Worm (Caenorhabditis elegans) whole organism, L4 larva: ENCODE measurements around the gene ubq-2.
A peak's percentile ranks its signal among the peaks of the same experiment; 100 is the strongest.

ENCODE experiments used
- F10B5.3 ChIP-seq: sonication (generic microtip); optimal IDR thresholded peaks from 2 replicates; lab custom pipeline; 2016; ENCODE audit warnings: mild to moderate bottlenecking, missing genetic modification characterization, missing compliant biosample characterization
- F26F4.8 ChIP-seq: fragments of 200-800 bp; sonication (Bioruptor generic); conservative IDR thresholded peaks from 2 replicates; pipeline ENCODE4 v1.3.6; 2022; ENCODE audit warnings: missing genetic modification characterization, missing compliant biosample characterization
- F49E8.2 ChIP-seq: sonication (generic microtip); optimal IDR thresholded peaks from 2 replicates; lab custom pipeline; 2016; ENCODE audit warnings: missing compliant biosample characterization, mild to moderate bottlenecking, missing genetic modification characterization, borderline replicate concordance
- R02D3.7 ChIP-seq: fragments of 150-350 bp; sonication (generic microtip); optimal IDR thresholded peaks from 3 replicates; lab custom pipeline; 2014; ENCODE audit warnings: missing biosample characterization, missing genetic modification characterization
- T20F7.1 ChIP-seq: fragments of 200-800 bp; sonication (Bioruptor generic); optimal IDR thresholded peaks from 2 replicates; lab custom pipeline; 2018; ENCODE audit warnings: mild to moderate bottlenecking, missing genetic modification characterization, missing compliant biosample characterization
- Y105C5A.15 ChIP-seq: fragments of 200-800 bp; sonication (Bioruptor generic); IDR thresholded peaks from 2 replicates; pipeline ENCODE4 v1.3.6; 2022; ENCODE audit warnings: missing genetic modification characterization, missing compliant biosample characterization
- Y48G9A.11 ChIP-seq: fragments of 200-800 bp; sonication (Bioruptor generic); IDR thresholded peaks from 2 replicates; pipeline ENCODE4 v1.3.6; 2022; ENCODE audit warnings: missing genetic modification reagents, missing genetic modification characterization, missing compliant biosample characterization
- Y5F2A.4 ChIP-seq: fragments of 200-800 bp; sonication (Bioruptor generic); optimal IDR thresholded peaks from 2 replicates; lab custom pipeline; 2018; ENCODE audit warnings: mild to moderate bottlenecking, missing genetic modification characterization, missing compliant biosample characterization
- ZK337.2 ChIP-seq: fragments of 200-800 bp; sonication (Bioruptor generic); IDR thresholded peaks from 2 replicates; pipeline ENCODE4 v1.3.6; 2022; ENCODE audit warnings: missing genetic modification reagents, missing genetic modification characterization, missing compliant biosample characterization
- aha-1 ChIP-seq: fragments of 150-350 bp; peaks from one replicate; lab custom pipeline; 2014; ENCODE audit warnings: missing biosample characterization, missing genetic modification characterization
- aly-2 ChIP-seq: sonication (generic microtip); optimal IDR thresholded peaks from 2 replicates; lab custom pipeline; 2018; ENCODE audit warnings: missing biosample characterization, missing genetic modification characterization
- ama-1 ChIP-seq: fragments of 150-350 bp; optimal IDR thresholded peaks from 2 replicates; lab custom pipeline; 2014; ENCODE audit warnings: inconsistent platforms, mixed read lengths
- attf-4 ChIP-seq: sonication (generic microtip); optimal IDR thresholded peaks from 3 replicates; lab custom pipeline; 2017; ENCODE audit warnings: missing biosample characterization, missing genetic modification characterization
- ceh-20 ChIP-seq: fragments of 200-800 bp; sonication (Bioruptor generic); IDR thresholded peaks from 2 replicates; pipeline ENCODE4 v1.3.6; 2022; ENCODE audit warnings: missing genetic modification reagents, missing genetic modification characterization, missing compliant biosample characterization
- ceh-32 ChIP-seq: sonication (generic microtip); optimal IDR thresholded peaks from 2 replicates; lab custom pipeline; 2016; ENCODE audit warnings: mild to moderate bottlenecking, missing genetic modification characterization, missing compliant biosample characterization; ENCODE audit not compliant: poor library complexity
- ceh-62 ChIP-seq: sonication (generic microtip); optimal IDR thresholded peaks from 2 replicates; lab custom pipeline; 2017; ENCODE audit warnings: missing biosample characterization, missing genetic modification characterization
- ceh-82 ChIP-seq: sonication (generic microtip); optimal IDR thresholded peaks from 2 replicates; lab custom pipeline; 2017; ENCODE audit warnings: missing biosample characterization, missing genetic modification characterization
- ces-1 ChIP-seq: fragments of 150-350 bp; sonication (generic microtip); optimal IDR thresholded peaks from 4 replicates; lab custom pipeline; 2014; ENCODE audit warnings: missing biosample characterization, missing genetic modification reagents, missing genetic modification characterization
- cey-2 ChIP-seq: sonication (generic microtip); optimal IDR thresholded peaks from 3 replicates; lab custom pipeline; 2017; ENCODE audit warnings: missing genetic modification characterization, mild to moderate bottlenecking, missing compliant biosample characterization, antibody characterized with exemption, borderline replicate concordance; ENCODE audit not compliant: insufficient read depth
- daf-8 ChIP-seq: fragments of 200-800 bp; sonication (Bioruptor generic); IDR thresholded peaks from 2 replicates; pipeline ENCODE4 v1.3.6; 2022; ENCODE audit warnings: missing genetic modification characterization, missing compliant biosample characterization
- dmd-6 ChIP-seq: fragments of 200-800 bp; sonication (Bioruptor generic); IDR thresholded peaks from 2 replicates; pipeline ENCODE4 v1.3.6; 2022; ENCODE audit warnings: missing genetic modification reagents, missing genetic modification characterization, missing compliant biosample characterization
- dmd-9 ChIP-seq: fragments of 200-800 bp; sonication (Bioruptor generic); IDR thresholded peaks from 2 replicates; pipeline ENCODE4 v1.3.6; 2022; ENCODE audit warnings: missing genetic modification reagents, missing genetic modification characterization, missing compliant biosample characterization
- duxl-1 ChIP-seq: sonication (generic microtip); optimal IDR thresholded peaks from 2 replicates; lab custom pipeline; 2016; ENCODE audit warnings: mild to moderate bottlenecking, missing genetic modification characterization, moderate library complexity, missing compliant biosample characterization; ENCODE audit not compliant: poor library complexity
- dve-1 ChIP-seq: sonication (generic microtip); optimal IDR thresholded peaks from 2 replicates; lab custom pipeline; 2017; ENCODE audit warnings: antibody characterized with exemption, mild to moderate bottlenecking, missing genetic modification characterization, missing compliant biosample characterization; ENCODE audit not compliant: insufficient read depth
- egl-43 ChIP-seq: fragments of 200-800 bp; sonication (Bioruptor generic); IDR thresholded peaks from 2 replicates; pipeline ENCODE4 v1.3.6; 2022; ENCODE audit warnings: missing genetic modification reagents, missing genetic modification characterization, missing compliant biosample characterization
- jun-1 ChIP-seq: fragments of 150-350 bp; optimal IDR thresholded peaks from 2 replicates; lab custom pipeline; 2014; ENCODE audit warnings: missing biosample characterization, missing genetic modification reagents, missing genetic modification characterization
- lin-1 ChIP-seq: fragments of 200-800 bp; sonication (Bioruptor generic); IDR thresholded peaks from 2 replicates; pipeline ENCODE4 v1.3.6; 2022; ENCODE audit warnings: missing genetic modification reagents, missing genetic modification characterization, missing compliant biosample characterization
- lin-15B ChIP-seq: fragments of 150-350 bp; sonication (generic microtip); optimal IDR thresholded peaks from 3 replicates; lab custom pipeline; 2014; ENCODE audit warnings: missing biosample characterization, missing genetic modification characterization
- lin-38 ChIP-seq: fragments of 200-800 bp; sonication (Bioruptor generic); IDR thresholded peaks from 2 replicates; pipeline ENCODE4 v1.3.6; 2022; ENCODE audit warnings: missing genetic modification reagents, missing genetic modification characterization, missing compliant biosample characterization
- lir-3 ChIP-seq: sonication (generic microtip); optimal IDR thresholded peaks from 2 replicates; lab custom pipeline; 2016; ENCODE audit warnings: mild to moderate bottlenecking, missing genetic modification characterization, missing compliant biosample characterization
- madf-5 ChIP-seq, 2 experiments: fragments of 200-800 bp; sonication (Bioruptor generic); IDR thresholded peaks; 2 replicates each; pipeline ENCODE4 v1.3.6; 2022; ENCODE audit warnings: missing compliant biosample characterization in 2 of 2, missing genetic modification characterization in 2 of 2
- madf-9 ChIP-seq: fragments of 200-800 bp; sonication (Bioruptor generic); conservative IDR thresholded peaks from 2 replicates; pipeline ENCODE4 v1.3.6; 2022; ENCODE audit warnings: missing genetic modification reagents, missing genetic modification characterization, missing compliant biosample characterization
- mdt-29 ChIP-seq: fragments of 200-800 bp; sonication (Bioruptor generic); IDR thresholded peaks from 2 replicates; pipeline ENCODE4 v1.3.6; 2022; ENCODE audit warnings: missing genetic modification reagents, missing genetic modification characterization, missing compliant biosample characterization
- mxl-2 ChIP-seq: fragments of 200-800 bp; sonication (Bioruptor generic); conservative IDR thresholded peaks from 2 replicates; pipeline ENCODE4 v1.3.6; 2022; ENCODE audit warnings: missing genetic modification reagents, missing genetic modification characterization, missing compliant biosample characterization
- mxl-3 ChIP-seq: fragments of 200-800 bp; sonication (Bioruptor generic); optimal IDR thresholded peaks from 2 replicates; lab custom pipeline; 2018; ENCODE audit warnings: mild to moderate bottlenecking, missing genetic modification characterization, missing compliant biosample characterization
- nhr-10 ChIP-seq: fragments of 150-350 bp; optimal IDR thresholded peaks from 2 replicates; lab custom pipeline; 2014; ENCODE audit warnings: missing biosample characterization, missing genetic modification characterization
- nhr-102 ChIP-seq: sonication (generic microtip); optimal IDR thresholded peaks from 2 replicates; lab custom pipeline; 2016; ENCODE audit warnings: mild to moderate bottlenecking, missing genetic modification characterization, moderate library complexity, missing compliant biosample characterization
- nhr-41 ChIP-seq: fragments of 200-800 bp; sonication (Bioruptor generic); IDR thresholded peaks from 2 replicates; pipeline ENCODE4 v1.3.6; 2022; ENCODE audit warnings: missing genetic modification reagents, missing genetic modification characterization, missing compliant biosample characterization
- nhr-6 ChIP-seq: fragments of 150-350 bp; optimal IDR thresholded peaks from 2 replicates; lab custom pipeline; 2014; ENCODE audit warnings: missing biosample characterization, missing genetic modification characterization
- pha-4 ChIP-seq, 2 experiments: fragments of 150-350 bp in 1 of 2; fragments of 200-800 bp in 1 of 2; sonication (Bioruptor generic) in 1 of 2; IDR thresholded peaks in 1 of 2; optimal IDR thresholded peaks in 1 of 2; 2 replicates each; pipeline versions ENCODE4 v1.3.6 to Lab custom; 2014 to 2022; ENCODE audit warnings: missing genetic modification characterization in 2 of 2, missing genetic modification reagents in 2 of 2, missing biosample characterization in 1 of 2, missing compliant biosample characterization in 1 of 2
- rbr-2 ChIP-seq: sonication (generic microtip); optimal IDR thresholded peaks from 2 replicates; lab custom pipeline; 2016; ENCODE audit warnings: missing genotype, missing genetic modification characterization, missing compliant biosample characterization
- set-16 ChIP-seq: fragments of 200-800 bp; sonication (Bioruptor generic); IDR thresholded peaks from 2 replicates; pipeline ENCODE4 v1.3.6; 2022; ENCODE audit warnings: missing genetic modification reagents, missing genetic modification characterization, missing compliant biosample characterization
- spr-1 ChIP-seq: sonication (generic microtip); optimal IDR thresholded peaks from 2 replicates; lab custom pipeline; 2016; ENCODE audit warnings: mild to moderate bottlenecking, missing genetic modification characterization, missing compliant biosample characterization
- zag-1 ChIP-seq: fragments of 150-350 bp; optimal IDR thresholded peaks from 2 replicates; lab custom pipeline; 2014; ENCODE audit warnings: missing biosample characterization, missing genetic modification characterization
- zfp-2 ChIP-seq: sonication (generic microtip); optimal IDR thresholded peaks from 2 replicates; lab custom pipeline; 2016; ENCODE audit warnings: mild to moderate bottlenecking, missing genetic modification characterization, missing compliant biosample characterization
- ztf-11 ChIP-seq: fragments of 150-350 bp; optimal IDR thresholded peaks from 2 replicates; lab custom pipeline; 2014; ENCODE audit warnings: missing biosample characterization, missing genetic modification characterization
- ztf-7 ChIP-seq: fragments of 150-350 bp; optimal IDR thresholded peaks from 2 replicates; lab custom pipeline; 2014; ENCODE audit warnings: missing biosample characterization, missing genetic modification characterization

ubq-2 gene

DNA sequence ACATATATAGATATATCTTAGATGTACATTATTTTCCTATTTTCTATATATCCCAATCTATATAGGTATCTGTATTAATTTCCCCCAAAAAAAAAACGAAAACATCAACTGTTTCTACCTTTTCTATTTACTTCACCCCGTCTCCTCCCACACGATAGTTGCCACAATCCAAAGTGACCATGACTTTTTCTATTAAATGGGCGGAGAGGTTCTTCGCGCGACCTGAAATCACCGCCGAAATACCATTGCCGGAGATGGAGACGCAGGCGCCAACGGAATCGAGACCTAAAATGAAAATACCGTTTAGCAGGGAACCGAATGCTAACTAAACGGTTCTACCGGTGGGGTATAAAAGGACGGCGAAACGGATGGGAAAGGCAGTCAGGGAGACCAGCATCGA, 40.3 kb upstream of the ubq-2 start, which contains the start of gene col-98:
Gene col-98, plus strand, starts transcription at position 390 of the 400 bp plus-strand sequence.
- no peak for TF ChIP-seq attf-4 (tag; lab: Kevin White, UChicago)
- TF ChIP-seq spr-1, result no peak
- no peak for TF ChIP-seq lin-1
- no peak for TF ChIP-seq lin-15B (tag; lab: Kevin White, UChicago)
- no peak for TF ChIP-seq F26F4.8 (GFP tag; lab: Robert Waterston, UW)
- TF ChIP-seq ama-1 (lab: Kevin White, UChicago), result no peak
- no peak for TF ChIP-seq ZK337.2
- TF ChIP-seq aha-1 (tag; lab: Kevin White, UChicago), result no peak
- TF ChIP-seq F49E8.2 (tag; lab: Kevin White, UChicago), result no peak
- TF ChIP-seq nhr-41 (GFP tag; lab: Robert Waterston, UW), result no peak
- no peak for TF ChIP-seq nhr-102 (tag; lab: Kevin White, UChicago)
- TF ChIP-seq duxl-1 (tag; lab: Kevin White, UChicago), result no peak
- no peak for TF ChIP-seq lir-3
- no peak for TF ChIP-seq zfp-2
- no peak for TF ChIP-seq ceh-20
- no peak for TF ChIP-seq dmd-9 (GFP tag; lab: Robert Waterston, UW)
- TF ChIP-seq ceh-82, result no peak
- TF ChIP-seq mdt-29 (GFP tag; lab: Robert Waterston, UW), result no peak
- TF ChIP-seq madf-5 (GFP tag; IDR thresholded peaks at IDR 0.05; lab: Robert Waterston, UW), result no peak
- no peak for TF ChIP-seq Y48G9A.11 (GFP tag; lab: Robert Waterston, UW)

DNA sequence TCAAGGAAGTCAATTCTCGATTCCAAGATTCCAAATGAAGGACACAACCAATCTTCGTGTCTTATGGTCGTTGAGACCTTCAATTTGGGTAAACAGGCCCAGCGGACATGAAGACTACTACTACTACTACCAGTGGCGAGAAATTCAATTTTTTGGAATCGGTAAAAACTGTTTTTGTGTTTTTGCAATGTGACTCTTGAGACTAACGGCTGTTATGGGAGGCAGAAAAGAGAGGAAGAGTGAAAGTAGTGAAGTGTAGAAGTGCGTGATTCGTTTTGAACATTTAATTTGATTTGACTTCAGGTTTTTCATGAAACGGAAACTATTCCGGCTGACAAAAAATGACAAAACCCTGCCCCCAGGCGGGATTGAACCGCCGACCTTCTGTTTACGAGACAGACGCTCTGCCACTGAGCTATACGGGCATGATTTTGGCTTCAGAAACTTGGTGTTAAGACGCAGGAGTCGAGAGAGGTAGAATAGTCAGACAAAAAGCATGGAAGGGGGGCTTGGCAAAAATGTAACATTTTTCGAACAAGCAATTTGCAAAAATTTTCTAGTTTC, 37.5 kb upstream of the ubq-2 start:
- TF ChIP-seq ZK337.2, result peak; percentile 77
- TF ChIP-seq aly-2 (tag; lab: Kevin White, UChicago), result no peak
- no peak for TF ChIP-seq zfp-2
- TF ChIP-seq set-16, result peak; percentile 30; the same call in 1 of the 2 replicates
- no peak for TF ChIP-seq ceh-62 (tag; lab: Kevin White, UChicago)
- TF ChIP-seq ceh-32 (tag; lab: Kevin White, UChicago), result no peak
- TF ChIP-seq madf-5 (GFP tag; IDR thresholded peaks at IDR 0.05; lab: Robert Waterston, UW), result peak; percentile 40 to 79; a peak in 2 of 4 replicates
- no peak for TF ChIP-seq ceh-82
- no peak for TF ChIP-seq cey-2 (tag; lab: Kevin White, UChicago)
- TF ChIP-seq attf-4 (tag; lab: Kevin White, UChicago), result no peak
- peak; percentile 80 for TF ChIP-seq lin-38 (GFP tag; lab: Robert Waterston, UW)
- TF ChIP-seq aha-1 (tag; lab: Kevin White, UChicago), result peak; percentile 97
- peak; percentile 91 for TF ChIP-seq egl-43 (GFP tag; lab: Robert Waterston, UW)
- TF ChIP-seq mxl-3, result peak; percentile 40
- peak; percentile 53; the same call in 1 of the 2 replicates for TF ChIP-seq mxl-2 (GFP tag; lab: Robert Waterston, UW)
- peak; percentile 54; the same call in 1 of the 2 replicates for TF ChIP-seq ceh-20
- no peak for TF ChIP-seq zag-1 (tag; lab: Kevin White, UChicago)
- peak; percentile 30 for TF ChIP-seq rbr-2 (tag; lab: Kevin White, UChicago)
- TF ChIP-seq daf-8 (GFP tag; lab: Robert Waterston, UW), result no peak
- peak; percentile 73 for TF ChIP-seq pha-4 (GFP tag; IDR thresholded peaks at IDR 0.05; lab: Robert Waterston, UW)
- TF ChIP-seq pha-4 (tag; optimal IDR thresholded peaks at IDR 0.05; lab: Kevin White, UChicago), result no peak
- TF ChIP-seq Y105C5A.15, result peak; percentile 72; the same call in 1 of the 2 replicates
- peak; percentile 73; the same call in 1 of the 2 replicates for TF ChIP-seq F26F4.8 (GFP tag; lab: Robert Waterston, UW)
- peak; percentile 65 for TF ChIP-seq dve-1 (tag; lab: Kevin White, UChicago)
- no peak for TF ChIP-seq F10B5.3 (tag; lab: Kevin White, UChicago)
- TF ChIP-seq madf-9 (GFP tag; lab: Robert Waterston, UW), result no peak; the same call in 1 of the 2 replicates
- peak; percentile 50 for TF ChIP-seq ztf-7
- TF ChIP-seq nhr-10 (tag; lab: Kevin White, UChicago), result no peak
- TF ChIP-seq Y5F2A.4, result peak; percentile 45
- no peak for TF ChIP-seq jun-1 (tag; lab: Kevin White, UChicago)
- peak; percentile 66 for TF ChIP-seq dmd-6
- no peak for TF ChIP-seq R02D3.7 (tag; lab: Kevin White, UChicago)
- TF ChIP-seq ces-1 (GFP tag; lab: Kevin White, UChicago), result no peak
- TF ChIP-seq nhr-102 (tag; lab: Kevin White, UChicago), result peak; percentile 87
- no peak for TF ChIP-seq ztf-11
- TF ChIP-seq spr-1, result peak; percentile 66
- TF ChIP-seq T20F7.1, result no peak
- peak; percentile 25; the same call in 1 of the 2 replicates for TF ChIP-seq dmd-9 (GFP tag; lab: Robert Waterston, UW)
- TF ChIP-seq nhr-6, result peak; percentile 17
